Fruit fly (Drosophila melanogaster) whole organism, embryonic: ENCODE measurements around the gene PhKgamma.
A peak's percentile ranks its signal among the peaks of the same experiment; 100 is the strongest.

ENCODE experiments used
- Ada2b ChIP-seq: fragments of 200-800 bp; sonication (Bioruptor generic); IDR thresholded peaks from 2 replicates; pipeline ENCODE4 v1.3.6; 2022; ENCODE audit warnings: missing biosample characterization, missing genetic modification characterization
- Antp ChIP-seq: fragments of 200-800 bp; sonication (Bioruptor generic); optimal IDR thresholded peaks from 3 replicates; lab custom pipeline; 2016; ENCODE audit warnings: missing biosample characterization, missing genetic modification characterization
- CG11085 ChIP-seq: fragments of 200-800 bp; sonication (Bioruptor generic); IDR thresholded peaks from 2 replicates; pipeline ENCODE4 v1.3.6; 2022; ENCODE audit warnings: missing biosample characterization, missing genetic modification characterization
- CG11723 ChIP-seq: fragments of 200-800 bp; sonication (Bioruptor generic); optimal IDR thresholded peaks from 2 replicates; lab custom pipeline; 2017; ENCODE audit warnings: missing biosample characterization, mild to moderate bottlenecking, missing genetic modification characterization
- CG12299 ChIP-seq: fragments of 200-800 bp; sonication (Bioruptor generic); optimal IDR thresholded peaks from 2 replicates; lab custom pipeline; 2018; ENCODE audit warnings: missing biosample characterization, mild to moderate bottlenecking, missing genetic modification characterization
- CG12659 ChIP-seq: fragments of 200-800 bp; sonication (Bioruptor generic); optimal IDR thresholded peaks from 3 replicates; lab custom pipeline; 2017; ENCODE audit warnings: mild to moderate bottlenecking, missing biosample characterization, missing genetic modification reagents, missing genetic modification characterization
- CG13775 ChIP-seq: fragments of 200-800 bp; sonication (Bioruptor generic); optimal IDR thresholded peaks from 3 replicates; lab custom pipeline; 2017; ENCODE audit warnings: missing biosample characterization, mild to moderate bottlenecking, missing genetic modification characterization
- CG1529 ChIP-seq: fragments of 200-800 bp; sonication (Bioruptor generic); optimal IDR thresholded peaks from 3 replicates; lab custom pipeline; 2018; ENCODE audit warnings: missing biosample characterization, missing genetic modification characterization
- CG15514 ChIP-seq: fragments of 200-800 bp; sonication (Bioruptor generic); optimal IDR thresholded peaks from 3 replicates; lab custom pipeline; 2017; ENCODE audit warnings: missing biosample characterization, missing genetic modification characterization, mild to moderate bottlenecking, moderate library complexity, missing genetic modification reagents
- CG15696 ChIP-seq: fragments of 200-800 bp; sonication (Bioruptor generic); optimal IDR thresholded peaks from 2 replicates; lab custom pipeline; 2019; ENCODE audit warnings: missing biosample characterization, mild to moderate bottlenecking, missing genetic modification characterization, moderate library complexity
- CG1603 ChIP-seq: fragments of 200-800 bp; sonication (Bioruptor generic); optimal IDR thresholded peaks from 2 replicates; lab custom pipeline; 2019; ENCODE audit warnings: missing biosample characterization, mild to moderate bottlenecking, missing genetic modification characterization, moderate library complexity
- CG17385 ChIP-seq: fragments of 200-800 bp; sonication (Bioruptor generic); optimal IDR thresholded peaks from 3 replicates; lab custom pipeline; 2018; ENCODE audit warnings: missing biosample characterization, mild to moderate bottlenecking, missing genetic modification characterization
- CG30403 ChIP-seq: fragments of 200-800 bp; sonication (Bioruptor generic); optimal IDR thresholded peaks from 3 replicates; lab custom pipeline; 2016; ENCODE audit warnings: missing biosample characterization, missing genetic modification characterization
- CG3281 ChIP-seq: fragments of 200-800 bp; sonication (Bioruptor generic); optimal IDR thresholded peaks from 3 replicates; lab custom pipeline; 2017; ENCODE audit warnings: missing biosample characterization, mild to moderate bottlenecking, missing genetic modification characterization
- CG33213 ChIP-seq: fragments of 200-800 bp; sonication (Bioruptor generic); optimal IDR thresholded peaks from 3 replicates; lab custom pipeline; 2016; ENCODE audit warnings: missing biosample characterization, missing genetic modification characterization
- CG3847 ChIP-seq: fragments of 200-800 bp; sonication (Bioruptor generic); IDR thresholded peaks from 2 replicates; pipeline ENCODE4 v1.3.6; 2022; ENCODE audit warnings: missing biosample characterization, missing genetic modification characterization
- CG4854 ChIP-seq: fragments of 200-800 bp; sonication (Bioruptor generic); optimal IDR thresholded peaks from 2 replicates; lab custom pipeline; 2016; ENCODE audit warnings: missing biosample characterization, missing genetic modification characterization, inconsistent platforms
- CG7963 ChIP-seq: fragments of 200-800 bp; sonication (Bioruptor generic); IDR thresholded peaks from 3 replicates; pipeline ENCODE4 v1.3.6; 2022; ENCODE audit warnings: missing biosample characterization, missing genetic modification characterization; ENCODE audit not compliant: partially characterized antibody
- CG8924 ChIP-seq: fragments of 200-800 bp; optimal IDR thresholded peaks from 3 replicates; lab custom pipeline; 2019; ENCODE audit warnings: missing biosample characterization, mild to moderate bottlenecking, missing genetic modification characterization, moderate library complexity
- CHES-1-like ChIP-seq: fragments of 200-800 bp; sonication (Bioruptor generic); optimal IDR thresholded peaks from 2 replicates; lab custom pipeline; 2016; ENCODE audit warnings: missing biosample characterization, missing genetic modification characterization
- D19B ChIP-seq: fragments of 200-800 bp; sonication (Bioruptor generic); optimal IDR thresholded peaks from 2 replicates; lab custom pipeline; 2017; ENCODE audit warnings: missing biosample characterization, mild to moderate bottlenecking, missing genetic modification characterization
- Dll ChIP-seq: fragments of 200-800 bp; sonication (Bioruptor generic); IDR thresholded peaks from 4 replicates; pipeline ENCODE4 v1.3.6; 2022; ENCODE audit warnings: missing biosample characterization, missing genetic modification characterization; ENCODE audit not compliant: partially characterized antibody
- Drgx ChIP-seq: fragments of 200-800 bp; sonication (Bioruptor generic); IDR thresholded peaks from 2 replicates; pipeline ENCODE4 v1.3.6; 2022; ENCODE audit warnings: missing biosample characterization, missing genetic modification characterization
- Fer2 ChIP-seq: fragments of 200-800 bp; sonication (Bioruptor generic); optimal IDR thresholded peaks from 2 replicates; lab custom pipeline; 2018; ENCODE audit warnings: missing biosample characterization, mild to moderate bottlenecking, missing genetic modification characterization, moderate library complexity
- HHEX ChIP-seq: fragments of 200-800 bp; sonication (Bioruptor generic); optimal IDR thresholded peaks from 3 replicates; lab custom pipeline; 2017; ENCODE audit warnings: missing biosample characterization, mild to moderate bottlenecking, missing genetic modification characterization, missing genetic modification reagents
- Hr78 ChIP-seq, 2 experiments: fragments of 200-800 bp in 1 of 2; fragments of >200 bp in 1 of 2; sonication (Bioruptor generic) in 1 of 2; optimal IDR thresholded peaks; 2 replicates each; lab custom pipeline; 2017 to 2019; ENCODE audit warnings: missing biosample characterization in 2 of 2, missing genetic modification characterization in 2 of 2, mild to moderate bottlenecking in 1 of 2, moderate library complexity in 1 of 2
- NFAT ChIP-seq: fragments of 200-800 bp; sonication (Bioruptor generic); IDR thresholded peaks from 2 replicates; pipeline ENCODE4 v1.3.6; 2022; ENCODE audit warnings: missing biosample characterization, missing genetic modification characterization
- amos ChIP-seq: fragments of 200-800 bp; sonication (Bioruptor generic); IDR thresholded peaks from 2 replicates; pipeline ENCODE4 v1.3.6; 2022; ENCODE audit warnings: missing biosample characterization, missing genetic modification characterization; ENCODE audit not compliant: partially characterized antibody
- ato ChIP-seq: fragments of 200-800 bp; sonication (Bioruptor generic); IDR thresholded peaks from 2 replicates; pipeline ENCODE4 v1.3.6; 2022; ENCODE audit warnings: missing biosample characterization, missing genetic modification characterization; ENCODE audit not compliant: partially characterized antibody
- crol ChIP-seq: fragments of 200-800 bp; sonication (Bioruptor generic); IDR thresholded peaks from 2 replicates; pipeline ENCODE4 v1.3.6; 2022; ENCODE audit warnings: missing biosample characterization, missing genetic modification characterization
- dmrt11E ChIP-seq: fragments of 200-800 bp; sonication (Bioruptor generic); optimal IDR thresholded peaks from 3 replicates; lab custom pipeline; 2018; ENCODE audit warnings: missing biosample characterization, mild to moderate bottlenecking, missing genetic modification characterization, moderate library complexity
- dpn ChIP-seq, 2 experiments: fragments of 200-800 bp; sonication (Bioruptor generic); optimal IDR thresholded peaks; 3 replicates each; lab custom pipeline; 2016; ENCODE audit warnings: missing biosample characterization in 2 of 2, missing genetic modification characterization in 2 of 2
- exex ChIP-seq: fragments of 200-800 bp; sonication (Bioruptor generic); optimal IDR thresholded peaks from 4 replicates; lab custom pipeline; 2018; ENCODE audit warnings: missing biosample characterization, mild to moderate bottlenecking, missing genetic modification characterization, moderate library complexity
- fd64A ChIP-seq: fragments of 200-800 bp; sonication (Bioruptor generic); optimal IDR thresholded peaks from 3 replicates; lab custom pipeline; 2018; ENCODE audit warnings: missing biosample characterization, mild to moderate bottlenecking, missing genetic modification characterization
- gcm2 ChIP-seq: fragments of 200-800 bp; sonication (Bioruptor generic); optimal IDR thresholded peaks from 2 replicates; lab custom pipeline; 2016; ENCODE audit warnings: missing biosample characterization, missing genetic modification characterization
- grn ChIP-seq: fragments of 200-800 bp; sonication (Bioruptor generic); optimal IDR thresholded peaks from 3 replicates; lab custom pipeline; 2017; ENCODE audit warnings: missing biosample characterization, missing genetic modification characterization
- gsb-n ChIP-seq: fragments of 200-800 bp; sonication (Bioruptor generic); optimal IDR thresholded peaks from 3 replicates; lab custom pipeline; 2018; ENCODE audit warnings: missing biosample characterization, mild to moderate bottlenecking, missing genetic modification characterization
- lab ChIP-seq: fragments of 200-800 bp; sonication (Bioruptor generic); optimal IDR thresholded peaks from 3 replicates; lab custom pipeline; 2017; ENCODE audit warnings: missing biosample characterization, missing genetic modification characterization, mild to moderate bottlenecking, moderate library complexity, missing genetic modification reagents
- pan ChIP-seq, 4 experiments: fragments of >200 bp in 3 of 4; fragments of 200-800 bp in 1 of 4; sonication (Bioruptor generic) in 1 of 4; optimal IDR thresholded peaks in 3 of 4; IDR thresholded peaks in 1 of 4; 2 replicates each; pipeline versions ENCODE4 v1.3.6 to Lab custom; 2017 to 2022; ENCODE audit warnings: missing biosample characterization in 2 of 4, missing genetic modification characterization in 2 of 4, mixed read lengths in 1 of 4
- pho ChIP-seq: fragments of 200-800 bp; sonication (Bioruptor generic); optimal IDR thresholded peaks from 2 replicates; lab custom pipeline; 2016; ENCODE audit warnings: missing biosample characterization, missing genetic modification characterization
- pita ChIP-seq: fragments of 200-800 bp; sonication (Bioruptor generic); optimal IDR thresholded peaks from 2 replicates; lab custom pipeline; 2017; ENCODE audit warnings: missing biosample characterization, mild to moderate bottlenecking, missing genetic modification characterization
- pros ChIP-seq: fragments of 200-800 bp; sonication (Bioruptor generic); optimal IDR thresholded peaks from 3 replicates; lab custom pipeline; 2019; ENCODE audit warnings: missing biosample characterization, mild to moderate bottlenecking, missing genetic modification characterization, moderate library complexity
- repo ChIP-seq: fragments of 200-800 bp; sonication (Bioruptor generic); optimal IDR thresholded peaks from 2 replicates; lab custom pipeline; 2016; ENCODE audit warnings: missing biosample characterization, missing genetic modification characterization
- schlank ChIP-seq: fragments of 200-800 bp; sonication (Bioruptor generic); optimal IDR thresholded peaks from 2 replicates; lab custom pipeline; 2018; ENCODE audit warnings: missing biosample characterization, mild to moderate bottlenecking, missing genetic modification characterization
- seq ChIP-seq: fragments of 200-800 bp; sonication (Bioruptor generic); IDR thresholded peaks from 2 replicates; pipeline ENCODE4 v1.3.6; 2022; ENCODE audit warnings: missing biosample characterization, missing genetic modification characterization
- sqz ChIP-seq: fragments of 200-800 bp; sonication (Bioruptor generic); optimal IDR thresholded peaks from 3 replicates; lab custom pipeline; 2018; ENCODE audit warnings: missing biosample characterization, mild to moderate bottlenecking, missing genetic modification characterization
- wek ChIP-seq: fragments of 200-800 bp; sonication (Bioruptor generic); optimal IDR thresholded peaks from 3 replicates; lab custom pipeline; 2018; ENCODE audit warnings: missing biosample characterization, mild to moderate bottlenecking, missing genetic modification characterization, moderate library complexity

The PhKgamma gene

dm6 chrX:11694959-11695882, at the start of gene PhKgamma (continued):
- TF ChIP-seq pita (GFP tag; lab: Kevin White, UChicago): peak; percentile 98
- peak; percentile 3 for TF ChIP-seq grn
- TF ChIP-seq CG15696 (tag; lab: Kevin White, UChicago): no peak
- peak; percentile 53 for TF ChIP-seq CG8924 (tag; lab: Kevin White, UChicago)
- peak; percentile 56 for TF ChIP-seq pho (GFP tag; lab: Kevin White, UChicago)
- no peak for TF ChIP-seq sqz (GFP tag; lab: Kevin White, UChicago)
- peak in 1 of 2 experiments; percentile 12 for TF ChIP-seq Hr78 (GFP tag; optimal IDR thresholded peaks at IDR 0.05; lab: Kevin White, UChicago)
- TF ChIP-seq CG30403: peak; percentile 13
- peak in 1 of 2 experiments; percentile 44 for TF ChIP-seq dpn (GFP tag; optimal IDR thresholded peaks at IDR 0.05; lab: Kevin White, UChicago)
- no peak for TF ChIP-seq CG11723 (GFP tag; lab: Kevin White, UChicago)
- no peak for TF ChIP-seq Ada2b (GFP tag; lab: Robert Waterston, UW)
- TF ChIP-seq CG15514 (GFP tag; lab: Kevin White, UChicago): peak; percentile 92
- peak; percentile 56 for TF ChIP-seq CHES-1-like (GFP tag; lab: Kevin White, UChicago)
- peak; percentile 74 for TF ChIP-seq CG12659 (GFP tag; lab: Kevin White, UChicago)
- TF ChIP-seq pan (optimal IDR thresholded peaks at IDR 0.05; lab: Kevin White, UChicago): no peak
- no peak for TF ChIP-seq pan (GFP tag; optimal IDR thresholded peaks at IDR 0.05 in 1 of 2, IDR thresholded peaks at IDR 0.05 in 1 of 2)
- TF ChIP-seq D19B (GFP tag; lab: Kevin White, UChicago): no peak
- no peak for TF ChIP-seq lab
- peak; percentile 43 for TF ChIP-seq CG12299 (tag; lab: Kevin White, UChicago)
- TF ChIP-seq dmrt11E: no peak
- no peak for TF ChIP-seq gcm2 (GFP tag; lab: Kevin White, UChicago)
- peak; percentile 91 for TF ChIP-seq Dll (GFP tag; lab: Robert Waterston, UW)
- TF ChIP-seq repo (GFP tag; lab: Kevin White, UChicago): no peak
- peak; percentile 97 for TF ChIP-seq amos
- no peak for TF ChIP-seq wek (GFP tag; lab: Kevin White, UChicago)
- TF ChIP-seq CG17385 (GFP tag; lab: Kevin White, UChicago): peak; percentile 74
- TF ChIP-seq crol (GFP tag; lab: Robert Waterston, UW): no peak
- peak; percentile 19 for TF ChIP-seq fd64A (GFP tag; lab: Kevin White, UChicago)
- no peak for TF ChIP-seq pros (GFP tag; lab: Kevin White, UChicago)
- TF ChIP-seq CG1603 (tag; lab: Kevin White, UChicago): peak; percentile 92
- no peak for TF ChIP-seq CG13775 (GFP tag; lab: Kevin White, UChicago)
- TF ChIP-seq schlank (tag; lab: Kevin White, UChicago): no peak
- TF ChIP-seq CG11085 (GFP tag; lab: Robert Waterston, UW): no peak
- 0 out of 2 replicates have a peak, but pooled peaks have one; percentile 7 for TF ChIP-seq Drgx (GFP tag; lab: Robert Waterston, UW)
- peak; percentile 4 for TF ChIP-seq CG3281
- peak; percentile 92 for TF ChIP-seq CG7963 (GFP tag; lab: Robert Waterston, UW)
- no peak for TF ChIP-seq CG1529 (GFP tag; lab: Kevin White, UChicago)
- peak; percentile 51 for TF ChIP-seq exex (tag; lab: Kevin White, UChicago)
- TF ChIP-seq ato: peak; percentile 90
- TF ChIP-seq Antp: peak; percentile 15
- no peak for TF ChIP-seq CG4854
- TF ChIP-seq CG3847 (GFP tag; lab: Robert Waterston, UW): peak; percentile 38
- no peak for TF ChIP-seq Fer2 (tag; lab: Kevin White, UChicago)
- TF ChIP-seq HHEX (GFP tag; lab: Kevin White, UChicago): no peak
- TF ChIP-seq CG33213: peak; percentile 73
- TF ChIP-seq NFAT (GFP tag; lab: Robert Waterston, UW): peak; percentile 42; the same call in 1 of the 2 replicates
- TF ChIP-seq gsb-n (tag; lab: Kevin White, UChicago): no peak
- no peak for TF ChIP-seq seq
